Worm (Caenorhabditis elegans): ENCODE data around the gene unc-104.
A peak's percentile ranks its signal among the peaks of the same experiment; 100 is the strongest.

unc-104 gene

ce11 chrII:6968191-6968675 is 26.6 kb upstream of the unc-104 start:
- TF ChIP-seq ztf-1 (GFP tag; conservative IDR thresholded peaks at IDR 0.05) (no peak), R02D3.7 (tag; optimal IDR thresholded peaks at IDR 0.05) (peak; percentile 34), elt-3 (tag; optimal IDR thresholded peaks at IDR 0.05) (no peak), dmd-4 (tag; optimal IDR thresholded peaks at IDR 0.05) (no peak), ceh-16 (tag; optimal IDR thresholded peaks at IDR 0.05) (peak; percentile 38), sma-3 (GFP tag; optimal IDR thresholded peaks at IDR 0.05) (peak; percentile 86), nhr-25 (tag; optimal IDR thresholded peaks at IDR 0.05) (peak; percentile 41), unc-62 (GFP tag; optimal IDR thresholded peaks at IDR 0.05) (no peak), lsy-2 (tag; optimal IDR thresholded peaks at IDR 0.05) (peak; percentile 50 to 76), nhr-21 (tag; optimal IDR thresholded peaks at IDR 0.05) (peak; percentile 77), ztf-11 (tag; optimal IDR thresholded peaks at IDR 0.05) (no peak), egl-27 (tag; optimal IDR thresholded peaks at IDR 0.05) (peak; percentile 61), blmp-1 (tag; optimal IDR thresholded peaks at IDR 0.05; ENCODE audit: insufficient read depth) (no peak), ama-1 (optimal IDR thresholded peaks at IDR 0.05) (peak; percentile 95), mab-5 (tag; optimal IDR thresholded peaks at IDR 0.05) (peak; percentile 41), gmeb-1 (tag; optimal IDR thresholded peaks at IDR 0.05) (peak; percentile 62), nhr-10 (tag; optimal IDR thresholded peaks at IDR 0.05) (no peak), nhr-12 (tag; optimal IDR thresholded peaks at IDR 0.05) (no peak), alr-1 (tag; optimal IDR thresholded peaks at IDR 0.05) (no peak), C34F6.9 (tag; optimal IDR thresholded peaks at IDR 0.05) (peak; percentile 67), skn-1 (tag; optimal IDR thresholded peaks at IDR 0.05) (no peak), nhr-129 (tag; optimal IDR thresholded peaks at IDR 0.05) (peak; percentile 70), aly-2 (tag; optimal IDR thresholded peaks at IDR 0.05) (no peak), zag-1 (tag; optimal IDR thresholded peaks at IDR 0.05) (peak; percentile 66), lin-11 (tag; optimal IDR thresholded peaks at IDR 0.05) (no peak), lin-13 (GFP tag; optimal IDR thresholded peaks at IDR 0.05) (peak; percentile 60), mbf-1 (tag; optimal IDR thresholded peaks at IDR 0.05) (no peak), nhr-237 (tag; optimal IDR thresholded peaks at IDR 0.05) (no peak), mdl-1 (tag; optimal IDR thresholded peaks at IDR 0.05) (peak; percentile 66 to 76), unc-55 (GFP tag; optimal IDR thresholded peaks at IDR 0.05) (peak; percentile 24), snpc-4 (tag; optimal IDR thresholded peaks at IDR 0.05) (peak; percentile 98), ceh-82 (tag; optimal IDR thresholded peaks at IDR 0.05) (peak; percentile 14), fos-1 (tag; optimal IDR thresholded peaks at IDR 0.05) (peak; percentile 40), sem-4 (tag; optimal IDR thresholded peaks at IDR 0.05) (peak; percentile 59), ZK546.5 (tag; optimal IDR thresholded peaks at IDR 0.05) (peak; percentile 8), peb-1 (tag; optimal IDR thresholded peaks at IDR 0.05) (no peak), sma-9 (GFP tag; optimal IDR thresholded peaks at IDR 0.05) (peak; percentile 86), sma-9 (tag; optimal IDR thresholded peaks at IDR 0.05) (no peak), ztf-4 (tag; optimal IDR thresholded peaks at IDR 0.05) (peak; percentile 41), lin-39 (tag; optimal IDR thresholded peaks at IDR 0.05) (no peak), unc-39 (tag; optimal IDR thresholded peaks at IDR 0.05) (no peak), nhr-23 (tag; optimal IDR thresholded peaks at IDR 0.05) (no peak), elt-1 (tag; optimal IDR thresholded peaks at IDR 0.05) (no peak), nhr-77 (tag; optimal IDR thresholded peaks at IDR 0.05) (peak; percentile 44), nhr-11 (tag; optimal IDR thresholded peaks at IDR 0.05) (no peak), crh-2 (tag; optimal IDR thresholded peaks at IDR 0.05) (peak; percentile 52), F13H6.1 (tag; optimal IDR thresholded peaks at IDR 0.05) (peak; percentile 70), nhr-6 (tag; optimal IDR thresholded peaks at IDR 0.05) (peak; percentile 2), Y55F3AM.14 (GFP tag; optimal IDR thresholded peaks at IDR 0.05) (peak; percentile 59)

Data from whole organism, L2 larva.